Worm (Caenorhabditis elegans) whole organism, L4 larva: Measurements from ENCODE around the gene F16B12.6.

ENCODE experiments used
- F26F4.8 ChIP-seq: fragments of 200-800 bp; sonication (Bioruptor generic); conservative IDR thresholded peaks from 2 replicates; pipeline ENCODE4 v1.3.6; 2022; ENCODE audit warnings: missing genetic modification characterization, missing compliant biosample characterization
- F44E2.7 ChIP-seq: fragments of 200-800 bp; sonication (Bioruptor generic); IDR thresholded peaks from 2 replicates; pipeline ENCODE4 v2.1.2; 2022; ENCODE audit warnings: missing genetic modification characterization, missing compliant biosample characterization
- F49E8.2 ChIP-seq: sonication (generic microtip); optimal IDR thresholded peaks from 2 replicates; lab custom pipeline; 2016; ENCODE audit warnings: missing compliant biosample characterization, mild to moderate bottlenecking, missing genetic modification characterization, borderline replicate concordance
- T26A8.4 ChIP-seq: fragments of 200-800 bp; sonication (Bioruptor generic); IDR thresholded peaks from 2 replicates; pipeline ENCODE4 v1.3.6; 2022; ENCODE audit warnings: missing genetic modification characterization, missing compliant biosample characterization
- Y5F2A.4 ChIP-seq: fragments of 200-800 bp; sonication (Bioruptor generic); optimal IDR thresholded peaks from 2 replicates; lab custom pipeline; 2018; ENCODE audit warnings: mild to moderate bottlenecking, missing genetic modification characterization, missing compliant biosample characterization
- ZK546.5 ChIP-seq, 2 experiments: sonication (generic microtip); optimal IDR thresholded peaks; 2 replicates each; lab custom pipeline; 2017; ENCODE audit warnings: missing biosample characterization in 2 of 2, missing genetic modification characterization in 2 of 2
- aha-1 ChIP-seq: fragments of 150-350 bp; peaks from one replicate; lab custom pipeline; 2014; ENCODE audit warnings: missing biosample characterization, missing genetic modification characterization
- ama-1 ChIP-seq: fragments of 150-350 bp; optimal IDR thresholded peaks from 2 replicates; lab custom pipeline; 2014; ENCODE audit warnings: inconsistent platforms, mixed read lengths
- attf-4 ChIP-seq: sonication (generic microtip); optimal IDR thresholded peaks from 3 replicates; lab custom pipeline; 2017; ENCODE audit warnings: missing biosample characterization, missing genetic modification characterization
- ceh-20 ChIP-seq: fragments of 200-800 bp; sonication (Bioruptor generic); IDR thresholded peaks from 2 replicates; pipeline ENCODE4 v1.3.6; 2022; ENCODE audit warnings: missing genetic modification reagents, missing genetic modification characterization, missing compliant biosample characterization
- ceh-32 ChIP-seq: sonication (generic microtip); optimal IDR thresholded peaks from 2 replicates; lab custom pipeline; 2016; ENCODE audit warnings: mild to moderate bottlenecking, missing genetic modification characterization, missing compliant biosample characterization; ENCODE audit not compliant: poor library complexity
- daf-16 ChIP-seq, 3 experiments: sonication (generic microtip); optimal IDR thresholded peaks; 2 replicates each; lab custom pipeline; 2016 to 2017; ENCODE audit warnings: missing genetic modification characterization in 3 of 3, missing genetic modification reagents in 3 of 3, mild to moderate bottlenecking in 2 of 3, missing compliant biosample characterization in 2 of 3, missing biosample characterization in 1 of 3, moderate library complexity in 1 of 3
- dmd-8 ChIP-seq: fragments of 200-800 bp; sonication (Bioruptor generic); IDR thresholded peaks from 2 replicates; pipeline ENCODE4 v1.3.6; 2022; ENCODE audit warnings: missing genetic modification characterization, missing compliant biosample characterization
- gei-8 ChIP-seq: fragments of 200-800 bp; sonication (Bioruptor generic); optimal IDR thresholded peaks from 2 replicates; lab custom pipeline; 2018; ENCODE audit warnings: mild to moderate bottlenecking, missing genetic modification characterization, missing compliant biosample characterization
- hif-1 ChIP-seq, 2 experiments: sonication (generic microtip); optimal IDR thresholded peaks; 2 replicates each; lab custom pipeline; 2016 to 2017; ENCODE audit warnings: missing compliant biosample characterization in 2 of 2, missing genetic modification characterization in 2 of 2, missing genetic modification reagents in 2 of 2, missing genotype in 2 of 2, mild to moderate bottlenecking in 1 of 2
- hlh-11 ChIP-seq: fragments of 200-800 bp; sonication (Bioruptor generic); optimal IDR thresholded peaks from 2 replicates; lab custom pipeline; 2018; ENCODE audit warnings: mild to moderate bottlenecking, missing genetic modification characterization, missing compliant biosample characterization
- hlh-30 ChIP-seq: sonication (generic microtip); optimal IDR thresholded peaks from 2 replicates; lab custom pipeline; 2017; ENCODE audit warnings: antibody characterized with exemption, mild to moderate bottlenecking, missing genetic modification characterization, missing compliant biosample characterization; ENCODE audit not compliant: insufficient read depth
- hmg-1.1 ChIP-seq: fragments of 200-800 bp; sonication (Bioruptor generic); IDR thresholded peaks from 2 replicates; pipeline ENCODE4 v1.3.6; 2022; ENCODE audit warnings: missing genetic modification reagents, missing genetic modification characterization, missing compliant biosample characterization
- lin-1 ChIP-seq: fragments of 200-800 bp; sonication (Bioruptor generic); IDR thresholded peaks from 2 replicates; pipeline ENCODE4 v1.3.6; 2022; ENCODE audit warnings: missing genetic modification reagents, missing genetic modification characterization, missing compliant biosample characterization
- lin-13 ChIP-seq: fragments of 150-350 bp; optimal IDR thresholded peaks from 2 replicates; lab custom pipeline; 2014; ENCODE audit warnings: missing biosample characterization, missing genetic modification reagents, missing genetic modification characterization
- lir-3 ChIP-seq: sonication (generic microtip); optimal IDR thresholded peaks from 2 replicates; lab custom pipeline; 2016; ENCODE audit warnings: mild to moderate bottlenecking, missing genetic modification characterization, missing compliant biosample characterization
- madf-5 ChIP-seq, 2 experiments: fragments of 200-800 bp; sonication (Bioruptor generic); IDR thresholded peaks; 2 replicates each; pipeline ENCODE4 v1.3.6; 2022; ENCODE audit warnings: missing compliant biosample characterization in 2 of 2, missing genetic modification characterization in 2 of 2
- madf-9 ChIP-seq: fragments of 200-800 bp; sonication (Bioruptor generic); conservative IDR thresholded peaks from 2 replicates; pipeline ENCODE4 v1.3.6; 2022; ENCODE audit warnings: missing genetic modification reagents, missing genetic modification characterization, missing compliant biosample characterization
- nhr-111 ChIP-seq: fragments of 200-800 bp; sonication (Bioruptor generic); optimal IDR thresholded peaks from 2 replicates; lab custom pipeline; 2018; ENCODE audit warnings: mild to moderate bottlenecking, missing genetic modification characterization, missing compliant biosample characterization
- nhr-237 ChIP-seq: sonication (generic microtip); optimal IDR thresholded peaks from 2 replicates; lab custom pipeline; 2017; ENCODE audit warnings: missing biosample characterization, missing genetic modification characterization
- nhr-28 ChIP-seq: fragments of 150-350 bp; optimal IDR thresholded peaks from 2 replicates; lab custom pipeline; 2014; ENCODE audit warnings: missing biosample characterization, missing genetic modification characterization
- pha-4 ChIP-seq, 2 experiments: fragments of 150-350 bp in 1 of 2; fragments of 200-800 bp in 1 of 2; sonication (Bioruptor generic) in 1 of 2; IDR thresholded peaks in 1 of 2; optimal IDR thresholded peaks in 1 of 2; 2 replicates each; pipeline versions ENCODE4 v1.3.6 to Lab custom; 2014 to 2022; ENCODE audit warnings: missing genetic modification characterization in 2 of 2, missing genetic modification reagents in 2 of 2, missing biosample characterization in 1 of 2, missing compliant biosample characterization in 1 of 2
- pqm-1 ChIP-seq: sonication (generic microtip); optimal IDR thresholded peaks from 2 replicates; lab custom pipeline; 2017; ENCODE audit warnings: missing biosample characterization, missing genetic modification characterization
- saeg-2 ChIP-seq: fragments of 200-800 bp; sonication (Bioruptor generic); IDR thresholded peaks from 2 replicates; pipeline ENCODE4 v1.3.6; 2022; ENCODE audit warnings: missing genetic modification reagents, missing genetic modification characterization, missing compliant biosample characterization
- snpc-1.2 ChIP-seq: fragments of 200-800 bp; sonication (Bioruptor generic); IDR thresholded peaks from 2 replicates; pipeline ENCODE4 v1.3.6; 2022; ENCODE audit warnings: missing genetic modification reagents, missing genetic modification characterization, missing compliant biosample characterization
- spr-1 ChIP-seq: sonication (generic microtip); optimal IDR thresholded peaks from 2 replicates; lab custom pipeline; 2016; ENCODE audit warnings: mild to moderate bottlenecking, missing genetic modification characterization, missing compliant biosample characterization
- spr-3 ChIP-seq: fragments of 200-800 bp; sonication (Bioruptor generic); optimal IDR thresholded peaks from 2 replicates; lab custom pipeline; 2018; ENCODE audit warnings: mild to moderate bottlenecking, missing genetic modification characterization, missing compliant biosample characterization
- unc-130 ChIP-seq: sonication (generic microtip); optimal IDR thresholded peaks from 2 replicates; lab custom pipeline; 2016; ENCODE audit warnings: missing genetic modification reagents, missing genetic modification characterization, missing compliant biosample characterization
- unc-39 ChIP-seq: sonication (generic microtip); optimal IDR thresholded peaks from 2 replicates; lab custom pipeline; 2017; ENCODE audit warnings: missing biosample characterization, missing genetic modification characterization
- unc-62 ChIP-seq, 3 experiments: fragments of 150-350 bp in 1 of 3; sonication (generic microtip); optimal IDR thresholded peaks in 2 of 3; peaks in 1 of 3; 1 replicate in 1 of 3; 2 replicates in 2 of 3; lab custom pipeline; 2014 to 2017; ENCODE audit warnings: missing biosample characterization in 3 of 3, missing genetic modification characterization in 3 of 3, missing genetic modification reagents in 3 of 3, missing genotype in 1 of 3
- zip-11 ChIP-seq: fragments of 200-800 bp; sonication (Bioruptor generic); IDR thresholded peaks from 2 replicates; pipeline ENCODE4 v1.3.6; 2022; ENCODE audit warnings: missing genetic modification characterization, missing compliant biosample characterization
- ztf-7 ChIP-seq: fragments of 150-350 bp; optimal IDR thresholded peaks from 2 replicates; lab custom pipeline; 2014; ENCODE audit warnings: missing biosample characterization, missing genetic modification characterization

Gene F16B12.6

ce11 chrX:14090990-14091389 lies 11.1 kb upstream of the F16B12.6 start:
- TF ChIP-seq hif-1 (tag; optimal IDR thresholded peaks at IDR 0.05; lab: Kevin White, UChicago) (no peak), unc-62 (GFP tag; optimal IDR thresholded peaks at IDR 0.05 in 1 of 2; lab: Kevin White, UChicago) (peak in 1 of 2 experiments; percentile 84), unc-62 (tag; optimal IDR thresholded peaks at IDR 0.05; lab: Kevin White, UChicago) (no peak), unc-130 (GFP tag; lab: Kevin White, UChicago) (no peak)

ce11 chrX:14098618-14099118 lies 3.4 kb upstream of the F16B12.6 start, which contains the start of gene F16B12.4:
TSS of gene F16B12.4 (minus strand) at chrX:14098668.
- TF ChIP-seq hmg-1.1 (GFP tag; lab: Robert Waterston, UW) = peak; percentile 53
- peak; percentile 66 for TF ChIP-seq hlh-30 (tag; lab: Kevin White, UChicago)
- peak; percentile 96 for TF ChIP-seq aha-1
- TF ChIP-seq dmd-8 = peak; percentile 52; the same call in 1 of the 2 replicates
- TF ChIP-seq nhr-237 (tag; lab: Kevin White, UChicago) = no peak

- TF ChIP-seq snpc-1.2 (no peak), unc-62 (GFP tag; optimal IDR thresholded peaks at IDR 0.05 in 1 of 2; lab: Kevin White, UChicago) (peak in 1 of 2 experiments; percentile 95), unc-62 (tag; optimal IDR thresholded peaks at IDR 0.05; lab: Kevin White, UChicago) (no peak), madf-9 (GFP tag; lab: Robert Waterston, UW) (no peak)
Observed at ce11 chrX:14102474-14102873, 358 bp downstream of the F16B12.6 start.

- TF ChIP-seq unc-62 (GFP tag; optimal IDR thresholded peaks at IDR 0.05 in 1 of 2; lab: Kevin White, UChicago) = peak in 1 of 2 experiments; percentile 39
- no peak for TF ChIP-seq unc-62 (tag; optimal IDR thresholded peaks at IDR 0.05; lab: Kevin White, UChicago)
- TF ChIP-seq ztf-7 (tag; lab: Kevin White, UChicago) = no peak
Observed at ce11 chrX:14108245-14108644, 6.1 kb downstream of the F16B12.6 start, which contains the start of gene F16B12.7. TSS of gene F16B12.7 (plus strand) at chrX:14108545.

ce11 chrX:14113347-14113746 lies 11.2 kb downstream of the F16B12.6 start, which contains the start of gene nhr-281:
TSS of gene nhr-281 (minus strand) at chrX:14113447.
- TF ChIP-seq F49E8.2 (tag; lab: Kevin White, UChicago) (no peak), zip-11 (no peak), gei-8 (GFP tag; lab: Kevin White, UChicago) (no peak), spr-3 (GFP tag; lab: Kevin White, UChicago) (no peak), ceh-32 (tag; lab: Kevin White, UChicago) (no peak), Y5F2A.4 (GFP tag; lab: Kevin White, UChicago) (no peak), saeg-2 (GFP tag; lab: Robert Waterston, UW) (no peak), lin-13 (no peak), spr-1 (tag; lab: Kevin White, UChicago) (no peak), pqm-1 (tag; lab: Kevin White, UChicago) (no peak), unc-39 (tag; lab: Kevin White, UChicago) (no peak), madf-5 (GFP tag; IDR thresholded peaks at IDR 0.05; lab: Robert Waterston, UW) (no peak), lir-3 (tag; lab: Kevin White, UChicago) (no peak), pha-4 (GFP tag; IDR thresholded peaks at IDR 0.05; lab: Robert Waterston, UW) (no peak), pha-4 (tag; optimal IDR thresholded peaks at IDR 0.05; lab: Kevin White, UChicago) (no peak), ZK546.5 (tag; optimal IDR thresholded peaks at IDR 0.05; lab: Kevin White, UChicago) (no peak), hlh-11 (tag; lab: Kevin White, UChicago) (no peak)

- TF ChIP-seq daf-16 (GFP tag; optimal IDR thresholded peaks at IDR 0.05; lab: Kevin White, UChicago) (peak; percentile 10 to 58), daf-16 (tag; optimal IDR thresholded peaks at IDR 0.05; lab: Kevin White, UChicago) (peak; percentile 42), ceh-20 (peak; percentile 63; the same call in 1 of the 2 replicates), F26F4.8 (GFP tag; lab: Robert Waterston, UW) (0 out of 2 replicates have a peak, but pooled peaks have one; percentile 55), lin-1 (no peak), nhr-237 (tag; lab: Kevin White, UChicago) (no peak), nhr-28 (tag; lab: Kevin White, UChicago) (peak; percentile 17), snpc-1.2 (peak; percentile 76), ama-1 (lab: Kevin White, UChicago) (no peak), aha-1 (no peak), nhr-111 (GFP tag; lab: Kevin White, UChicago) (peak; percentile 8), attf-4 (no peak), F44E2.7 (GFP tag; lab: Robert Waterston, UW) (0 out of 2 replicates have a peak, but pooled peaks have one; percentile 47), hlh-30 (tag; lab: Kevin White, UChicago) (peak; percentile 48), T26A8.4 (GFP tag; lab: Robert Waterston, UW) (no peak)
Observed at ce11 chrX:14115480-14116161, 13.5 kb downstream of the F16B12.6 start, which contains the start of gene F28H6.7. TSS of gene F28H6.7 (plus strand) at chrX:14116111.
